Comparison of ENCODE assay signal across 4 fruit fly cellular contexts in the genomic region with DNA sequence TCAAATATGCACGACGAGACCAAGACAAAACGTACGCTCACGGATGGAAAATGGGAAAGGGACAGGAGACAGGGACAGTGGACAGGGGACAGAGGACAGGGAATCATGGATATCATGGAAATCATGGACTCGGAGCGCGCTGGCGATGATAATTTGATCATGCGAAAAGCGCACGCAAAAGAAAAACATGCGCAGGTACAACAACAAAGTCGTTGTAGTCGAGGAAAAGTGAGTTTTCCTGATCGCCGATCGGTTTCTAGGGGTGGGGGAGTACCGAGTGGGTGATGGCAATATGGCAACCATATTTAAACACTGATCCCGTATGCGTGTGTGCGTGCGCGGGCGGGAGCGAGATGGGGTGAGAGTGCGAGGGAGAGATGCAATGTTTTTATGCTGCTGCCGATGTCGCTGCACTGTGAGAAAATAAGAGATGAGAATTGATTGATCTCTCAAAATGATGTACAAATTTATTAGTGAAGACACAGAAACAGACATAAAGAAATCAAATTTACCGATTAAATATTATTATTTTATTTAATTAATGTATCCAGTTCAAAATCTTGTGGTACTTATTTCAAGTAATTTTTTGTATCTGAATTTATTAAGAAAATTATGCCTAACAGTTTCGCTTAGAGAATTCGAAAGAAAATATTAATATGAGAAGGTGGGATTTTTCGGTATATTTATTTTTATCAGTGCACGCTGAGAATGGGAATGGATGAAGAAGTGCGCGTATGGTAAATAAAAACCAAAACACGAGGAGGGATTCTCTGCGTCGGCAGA.
TF ChIP-seq lines count a peak whose summit lies in the region.

No protein-coding gene starts in this region.

- TF ChIP-seq CTCF in whole organism, embryonic (GFP tag; optimal IDR thresholded peaks at IDR 0.05; lab: Kevin White, UChicago): peak; percentile 21

TF ChIP-seq in whole organism, embryonic, 481 proteins besides CTCF, POLR2A, EP300 and RAD21 (continues in another document):
- TF ChIP-seq ssp (GFP tag; IDR thresholded peaks at IDR 0.05; lab: Robert Waterston, UW): peak; percentile 73
- peak; percentile 73 for TF ChIP-seq cato (GFP tag; optimal IDR thresholded peaks at IDR 0.05; lab: Kevin White, UChicago; ENCODE audit: borderline replicate concordance)
- TF ChIP-seq kni (GFP tag; optimal IDR thresholded peaks at IDR 0.05; lab: Kevin White, UChicago): peak; percentile 85
- TF ChIP-seq YL-1 (GFP tag; optimal IDR thresholded peaks at IDR 0.05; lab: Kevin White, UChicago): peak; percentile 64
- no peak for TF ChIP-seq lbe (GFP tag; optimal IDR thresholded peaks at IDR 0.05; lab: Kevin White, UChicago)
- TF ChIP-seq CG7357 (GFP tag; IDR thresholded peaks at IDR 0.05; lab: Robert Waterston, UW): peak; percentile 67; the same call in 1 of the 3 replicates
- TF ChIP-seq HLHmδ (GFP tag; optimal IDR thresholded peaks at IDR 0.05; lab: Kevin White, UChicago): peak; percentile 54
- peak; percentile 72 for TF ChIP-seq CG18599 (GFP tag; optimal IDR thresholded peaks at IDR 0.05; lab: Kevin White, UChicago)
- no peak for TF ChIP-seq Taf1 (GFP tag; IDR thresholded peaks at IDR 0.05; lab: Robert Waterston, UW)
- peak; percentile 82 for TF ChIP-seq CG9437 (GFP tag; optimal IDR thresholded peaks at IDR 0.05; lab: Kevin White, UChicago)
- TF ChIP-seq Rx (GFP tag; IDR thresholded peaks at IDR 0.05; lab: Robert Waterston, UW): no peak
- TF ChIP-seq CG1024 (GFP tag; IDR thresholded peaks at IDR 0.05; lab: Robert Waterston, UW): peak; percentile 61; the same call in 1 of the 2 replicates
- TF ChIP-seq CG11085 (GFP tag; IDR thresholded peaks at IDR 0.05; lab: Robert Waterston, UW): no peak
- TF ChIP-seq ttk (GFP tag; IDR thresholded peaks at IDR 0.05; lab: Robert Waterston, UW): peak; percentile 65; the same call in 1 of the 2 replicates
- TF ChIP-seq CG15269 (tag; optimal IDR thresholded peaks at IDR 0.05; lab: Kevin White, UChicago): peak; percentile 74
- peak; percentile 77 for TF ChIP-seq CG18619 (GFP tag; optimal IDR thresholded peaks at IDR 0.05; lab: Kevin White, UChicago)
- no peak for TF ChIP-seq Dad (GFP tag; optimal IDR thresholded peaks at IDR 0.05; lab: Kevin White, UChicago)
- peak; percentile 86 for TF ChIP-seq bcd (GFP tag; optimal IDR thresholded peaks at IDR 0.05; lab: Kevin White, UChicago)
- TF ChIP-seq CG10959 (GFP tag; IDR thresholded peaks at IDR 0.05; lab: Robert Waterston, UW): peak; percentile 86

TF ChIP-seq in whole organism, prepupa, 60 proteins besides CTCF, POLR2A, EP300 and RAD21 (continues in another document):
- TF ChIP-seq Ets96B (tag; optimal IDR thresholded peaks at IDR 0.05; lab: Kevin White, UChicago): peak; percentile 79
- no peak for TF ChIP-seq Ets21C (GFP tag; optimal IDR thresholded peaks at IDR 0.05; lab: Kevin White, UChicago)
- TF ChIP-seq esn (GFP tag; optimal IDR thresholded peaks at IDR 0.05; lab: Kevin White, UChicago): peak; percentile 20
- TF ChIP-seq spab (GFP tag; optimal IDR thresholded peaks at IDR 0.05; lab: Kevin White, UChicago): peak; percentile 62
- TF ChIP-seq Met (GFP tag; optimal IDR thresholded peaks at IDR 0.05; lab: Kevin White, UChicago): peak; percentile 31
- peak; percentile 36 for TF ChIP-seq Eip75B (GFP tag; optimal IDR thresholded peaks at IDR 0.05; lab: Kevin White, UChicago)
- TF ChIP-seq dac (GFP tag; optimal IDR thresholded peaks at IDR 0.05; lab: Kevin White, UChicago): no peak
- peak; percentile 59 for TF ChIP-seq fkh (GFP tag; optimal IDR thresholded peaks at IDR 0.05; lab: Kevin White, UChicago)
- TF ChIP-seq CG32006 (GFP tag; optimal IDR thresholded peaks at IDR 0.05; lab: Kevin White, UChicago): peak; percentile 73
- TF ChIP-seq CG11294 (GFP tag; IDR thresholded peaks at IDR 0.05; lab: Robert Waterston, UW): no peak
- TF ChIP-seq Smox (GFP tag; optimal IDR thresholded peaks at IDR 0.05; lab: Kevin White, UChicago): peak; percentile 11
- TF ChIP-seq CG1621 (tag; optimal IDR thresholded peaks at IDR 0.05; lab: Kevin White, UChicago): peak; percentile 45
- peak; percentile 78 for TF ChIP-seq CG8119 (GFP tag; IDR thresholded peaks at IDR 0.05; lab: Robert Waterston, UW)
- peak; percentile 66 for TF ChIP-seq acj6 (GFP tag; optimal IDR thresholded peaks at IDR 0.05; lab: Kevin White, UChicago)
- TF ChIP-seq Eip93F (GFP tag; optimal IDR thresholded peaks at IDR 0.05; lab: Kevin White, UChicago): no peak
- peak; percentile 47 for TF ChIP-seq CG4318 (GFP tag; optimal IDR thresholded peaks at IDR 0.05; lab: Kevin White, UChicago)
- TF ChIP-seq CG6854 (GFP tag; optimal IDR thresholded peaks at IDR 0.05; lab: Kevin White, UChicago): no peak
- peak; percentile 72 for TF ChIP-seq CG6808 (GFP tag; optimal IDR thresholded peaks at IDR 0.05; lab: Kevin White, UChicago)
- TF ChIP-seq Hr39 (GFP tag; optimal IDR thresholded peaks at IDR 0.05; lab: Kevin White, UChicago): no peak
- TF ChIP-seq CG11762 (GFP tag; optimal IDR thresholded peaks at IDR 0.05; lab: Kevin White, UChicago; ENCODE audit: insufficient read depth): peak; percentile 20
- peak; percentile 55 for TF ChIP-seq eg (GFP tag; IDR thresholded peaks at IDR 0.05; lab: Robert Waterston, UW)

TF ChIP-seq in whole organism, pupa, 21 proteins besides CTCF, POLR2A, EP300 and RAD21:
- peak; percentile 36 for TF ChIP-seq Pif1A (GFP tag; optimal IDR thresholded peaks at IDR 0.05; lab: Kevin White, UChicago)
- no peak for TF ChIP-seq CG32121 (GFP tag; IDR thresholded peaks at IDR 0.05; lab: Robert Waterston, UW)
- TF ChIP-seq CG10348 (GFP tag; IDR thresholded peaks at IDR 0.05; lab: Robert Waterston, UW): no peak
- TF ChIP-seq D1 (tag; optimal IDR thresholded peaks at IDR 0.05; lab: Kevin White, UChicago): peak; percentile 10
- no peak for TF ChIP-seq Snoo (tag; optimal IDR thresholded peaks at IDR 0.05; lab: Kevin White, UChicago)
- TF ChIP-seq CG4496 (GFP tag; IDR thresholded peaks at IDR 0.05; lab: Robert Waterston, UW): peak; percentile 57; the same call in 2 of the 3 replicates
- TF ChIP-seq CG12605 (GFP tag; IDR thresholded peaks at IDR 0.05; lab: Robert Waterston, UW): no peak
- peak; percentile 83 for TF ChIP-seq CG8159 (tag; optimal IDR thresholded peaks at IDR 0.05; lab: Kevin White, UChicago)
- TF ChIP-seq CG15710 (tag; optimal IDR thresholded peaks at IDR 0.05; lab: Kevin White, UChicago): peak; percentile 77
- no peak for TF ChIP-seq fd96Ca (GFP tag; IDR thresholded peaks at IDR 0.05; lab: Robert Waterston, UW)
- peak; percentile 52 for TF ChIP-seq CG34367 (tag; optimal IDR thresholded peaks at IDR 0.05; lab: Kevin White, UChicago)
- TF ChIP-seq CG17806 (tag; optimal IDR thresholded peaks at IDR 0.05; lab: Kevin White, UChicago): peak; percentile 71
- TF ChIP-seq Ets98B (GFP tag; IDR thresholded peaks at IDR 0.05; lab: Robert Waterston, UW): no peak
- peak; percentile 61 for TF ChIP-seq CG9948 (tag; optimal IDR thresholded peaks at IDR 0.05; lab: Kevin White, UChicago)
- no peak for TF ChIP-seq gl (tag; optimal IDR thresholded peaks at IDR 0.05; lab: Kevin White, UChicago)
- TF ChIP-seq EcR (GFP tag; optimal IDR thresholded peaks at IDR 0.05; lab: Kevin White, UChicago): no peak
- peak; percentile 39 for TF ChIP-seq Pif1B (GFP tag; optimal IDR thresholded peaks at IDR 0.05; lab: Kevin White, UChicago)
- no peak for TF ChIP-seq rn (GFP tag; IDR thresholded peaks at IDR 0.05; lab: Robert Waterston, UW)
- TF ChIP-seq CG14655 (GFP tag; optimal IDR thresholded peaks at IDR 0.05; lab: Kevin White, UChicago): peak; percentile 73
- peak; percentile 31 for TF ChIP-seq CG13204 (GFP tag; optimal IDR thresholded peaks at IDR 0.05; lab: Kevin White, UChicago)
- peak; percentile 71 for TF ChIP-seq CG8301 (tag; optimal IDR thresholded peaks at IDR 0.05; lab: Kevin White, UChicago)
TF ChIP-seq in whole organism, pupa: peak in this region for 12.

TF ChIP-seq in whole organism, wandering third instar larva, 38 proteins besides CTCF, POLR2A, EP300 and RAD21:
- TF ChIP-seq Abd-B (GFP tag; optimal IDR thresholded peaks at IDR 0.05; lab: Kevin White, UChicago) (no peak), dmrt93B (GFP tag; optimal IDR thresholded peaks at IDR 0.05; lab: Kevin White, UChicago) (no peak), dl (GFP tag; optimal IDR thresholded peaks at IDR 0.05; lab: Kevin White, UChicago; ENCODE audit: insufficient read depth in 1 of 2, partially characterized antibody in 2 of 2) (no peak), CG32264 (GFP tag; optimal IDR thresholded peaks at IDR 0.05; lab: Kevin White, UChicago) (no peak), psq (GFP tag; optimal IDR thresholded peaks at IDR 0.05; lab: Kevin White, UChicago) (peak; percentile 18), Jra (GFP tag; optimal IDR thresholded peaks at IDR 0.05; lab: Kevin White, UChicago) (no peak), tai (GFP tag; optimal IDR thresholded peaks at IDR 0.05; lab: Kevin White, UChicago) (no peak), rgr (GFP tag; optimal IDR thresholded peaks at IDR 0.05; lab: Kevin White, UChicago) (peak; percentile 15), Rel (GFP tag; optimal IDR thresholded peaks at IDR 0.05; lab: Kevin White, UChicago) (no peak), Rel (tag; optimal IDR thresholded peaks at IDR 0.05; lab: Kevin White, UChicago) (no peak), sv (GFP tag; optimal IDR thresholded peaks at IDR 0.05; lab: Kevin White, UChicago) (peak; percentile 41), jim (GFP tag; optimal IDR thresholded peaks at IDR 0.05; lab: Kevin White, UChicago) (no peak), OdsH (GFP tag; optimal IDR thresholded peaks at IDR 0.05; lab: Kevin White, UChicago) (peak; percentile 20), h (GFP tag; optimal IDR thresholded peaks at IDR 0.05; lab: Kevin White, UChicago) (peak; percentile 17), N (GFP tag; optimal IDR thresholded peaks at IDR 0.05; lab: Kevin White, UChicago) (no peak), CG9705 (GFP tag; optimal IDR thresholded peaks at IDR 0.05; lab: Kevin White, UChicago) (no peak), pan (optimal IDR thresholded peaks at IDR 0.05; lab: Kevin White, UChicago) (peak; percentile 76), foxo (GFP tag; optimal IDR thresholded peaks at IDR 0.05; lab: Kevin White, UChicago) (peak in 1 of 2 experiments; percentile 32), HLH106 (tag; optimal IDR thresholded peaks at IDR 0.05; lab: Kevin White, UChicago) (peak; percentile 14), Vsx2 (GFP tag; optimal IDR thresholded peaks at IDR 0.05; lab: Kevin White, UChicago; ENCODE audit: partially characterized antibody) (no peak)

Comparison
In these comparisons a context has a peak if more than half of its experiments do, and no peak if none do; other contexts are left out.
1. Of the 7 proteins assayed by ChIP-seq in both whole organism, embryonic and whole organism, prepupa: peak only in whole organism, embryonic: Blimp-1, Gug, Hr39 and Sox102F; only in whole organism, prepupa: CG16779 and Lpt; in both: none; in neither: 1.